Fruit fly (Drosophila melanogaster): ENCODE data around the gene Dysb.

The Dysb gene

DNA sequence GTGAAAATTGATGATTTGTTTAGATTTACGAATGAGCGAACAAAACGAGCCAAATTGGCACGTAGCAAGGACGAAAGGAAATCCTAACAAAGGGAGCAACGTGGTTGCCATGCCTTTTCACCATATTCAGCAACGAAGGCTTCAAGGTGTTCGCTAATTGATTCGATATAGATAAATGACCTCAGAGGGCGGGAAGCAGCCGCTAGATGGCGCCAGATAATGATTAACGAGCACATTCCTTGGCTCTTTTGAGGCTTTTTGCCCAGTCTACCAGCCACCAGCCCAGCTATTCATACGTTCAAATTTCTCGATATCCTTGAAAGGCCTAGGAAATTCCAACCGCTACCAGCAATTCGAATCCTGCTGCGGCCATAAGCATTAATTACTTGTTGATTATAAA is 48.9 kb downstream of the Dysb start:
- TF ChIP-seq psq (optimal IDR thresholded peaks at IDR 0.05) (no peak), Myc (optimal IDR thresholded peaks at IDR 0.05) (no peak), ttk (optimal IDR thresholded peaks at IDR 0.05) (no peak), h (optimal IDR thresholded peaks at IDR 0.05) (no peak), Sin3A (optimal IDR thresholded peaks at IDR 0.05) (no peak), insv (optimal IDR thresholded peaks at IDR 0.05) (no peak)

DNA sequence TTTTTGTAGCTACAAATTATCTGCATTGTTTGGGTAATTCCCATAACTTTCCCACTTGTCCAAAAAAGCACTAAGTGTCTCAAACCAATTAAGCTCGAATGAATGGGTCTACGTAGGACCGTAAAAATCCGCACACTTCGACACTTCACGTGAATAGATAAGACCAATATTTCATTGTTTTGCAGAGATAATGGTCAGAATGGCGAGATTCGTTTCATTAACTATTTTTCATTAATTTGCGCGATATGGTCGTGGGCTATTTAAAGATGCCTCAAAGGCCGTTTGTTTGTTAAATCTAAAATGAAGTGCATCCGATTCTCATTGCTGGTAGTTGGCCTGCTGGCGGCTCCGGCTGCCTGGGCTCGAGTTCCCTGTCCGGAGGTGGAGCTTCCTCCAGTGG is 49.7 kb downstream of the Dysb start, which contains the start of gene CG6839:
CG6839 (plus strand) TSS at position 301 of the 400 bp plus-strand sequence.
- TF ChIP-seq Myc (optimal IDR thresholded peaks at IDR 0.05): no peak
- no peak for TF ChIP-seq h (optimal IDR thresholded peaks at IDR 0.05)
- no peak for TF ChIP-seq insv (optimal IDR thresholded peaks at IDR 0.05)
- TF ChIP-seq ttk (optimal IDR thresholded peaks at IDR 0.05): no peak
- TF ChIP-seq psq (optimal IDR thresholded peaks at IDR 0.05): no peak
- TF ChIP-seq Sin3A (optimal IDR thresholded peaks at IDR 0.05): no peak

All from Kc167 (cell line).